Worm (Caenorhabditis elegans) whole organism, early embryonic: ENCODE data around the gene gst-20.

Experiments used
- B0310.2 ChIP-seq: sonication (generic microtip); optimal IDR thresholded peaks from 2 replicates; lab custom pipeline; 2016; ENCODE audit warnings: mild to moderate bottlenecking, missing genetic modification characterization, missing compliant biosample characterization
- F13C5.2 ChIP-seq: sonication (generic microtip); optimal IDR thresholded peaks from 2 replicates; lab custom pipeline; 2017; ENCODE audit warnings: mild to moderate bottlenecking, missing genetic modification characterization, inconsistent platforms, missing compliant biosample characterization
- aly-1 ChIP-seq: sonication (generic microtip); optimal IDR thresholded peaks from 2 replicates; lab custom pipeline; 2016; ENCODE audit warnings: missing genetic modification characterization, missing compliant biosample characterization
- ama-1 ChIP-seq: fragments of 150-350 bp; optimal IDR thresholded peaks from 2 replicates; lab custom pipeline; 2014
- ets-7 ChIP-seq: sonication (generic microtip); optimal IDR thresholded peaks from 2 replicates; lab custom pipeline; 2016; ENCODE audit warnings: missing genotype, missing genetic modification characterization, missing compliant biosample characterization
- flt-1 ChIP-seq: fragments of 200-800 bp; sonication (Bioruptor generic); IDR thresholded peaks from 2 replicates; pipeline ENCODE4 v1.3.6; 2022; ENCODE audit warnings: missing genetic modification characterization, missing compliant biosample characterization
- hnd-1 ChIP-seq: sonication (generic microtip); optimal IDR thresholded peaks from 2 replicates; lab custom pipeline; 2016; ENCODE audit warnings: missing genetic modification characterization, missing compliant biosample characterization
- pes-1 ChIP-seq: fragments of 200-800 bp; sonication (Bioruptor generic); IDR thresholded peaks from 2 replicates; pipeline ENCODE4 v1.3.6; 2022; ENCODE audit warnings: missing genetic modification reagents, missing genetic modification characterization, missing compliant biosample characterization
- sea-1 ChIP-seq: fragments of 200-800 bp; sonication (Bioruptor generic); conservative IDR thresholded peaks from 2 replicates; pipeline ENCODE4 v1.3.6; 2022; ENCODE audit warnings: missing genetic modification characterization, missing compliant biosample characterization
- tbx-11 ChIP-seq: fragments of 200-800 bp; sonication (Bioruptor generic); IDR thresholded peaks from 2 replicates; pipeline ENCODE4 v1.3.6; 2022; ENCODE audit warnings: missing genetic modification characterization, missing compliant biosample characterization

- TF ChIP-seq ama-1 (no peak), aly-1 (tag; lab: Kevin White, UChicago) (no peak), ets-7 (no peak), tbx-11 (no peak), B0310.2 (tag; lab: Kevin White, UChicago) (no peak), hnd-1 (no peak), sea-1 (no peak), F13C5.2 (tag; lab: Kevin White, UChicago) (no peak), flt-1 (no peak), pes-1 (no peak)
These were observed 31.7 kb upstream of the gst-20 start, which contains the start of gene fbxa-167 for ce11 chrII:13641311-13641710.
